Fruit fly (Drosophila melanogaster) whole organism, embryonic: ENCODE results near the gene CG32023.
A peak's percentile ranks its signal among the peaks of the same experiment; 100 is the strongest.

Experiments
- Antp ChIP-seq: fragments of 200-800 bp; sonication (Bioruptor generic); optimal IDR thresholded peaks from 3 replicates; lab custom pipeline; 2016; ENCODE audit warnings: missing biosample characterization, missing genetic modification characterization
- Atf3 ChIP-seq: fragments of 200-800 bp; sonication (Bioruptor generic); optimal IDR thresholded peaks from 3 replicates; lab custom pipeline; 2016; ENCODE audit warnings: missing biosample characterization, missing genetic modification characterization
- Blimp-1 ChIP-seq: fragments of 200-800 bp; sonication (Bioruptor generic); optimal IDR thresholded peaks from 3 replicates; lab custom pipeline; 2018; ENCODE audit warnings: missing biosample characterization, missing genetic modification characterization, mild to moderate bottlenecking, moderate library complexity, missing genetic modification reagents
- CG11247 ChIP-seq: fragments of 200-800 bp; sonication (Bioruptor generic); IDR thresholded peaks from 2 replicates; pipeline ENCODE4 v1.3.6; 2022; ENCODE audit warnings: missing biosample characterization, missing genetic modification characterization
- CG11504 ChIP-seq: fragments of 200-800 bp; sonication (Bioruptor generic); optimal IDR thresholded peaks from 3 replicates; lab custom pipeline; 2019; ENCODE audit warnings: missing biosample characterization, mild to moderate bottlenecking, missing genetic modification characterization, moderate library complexity
- CG11723 ChIP-seq: fragments of 200-800 bp; sonication (Bioruptor generic); optimal IDR thresholded peaks from 2 replicates; lab custom pipeline; 2017; ENCODE audit warnings: missing biosample characterization, mild to moderate bottlenecking, missing genetic modification characterization
- CG12659 ChIP-seq: fragments of 200-800 bp; sonication (Bioruptor generic); optimal IDR thresholded peaks from 3 replicates; lab custom pipeline; 2017; ENCODE audit warnings: mild to moderate bottlenecking, missing biosample characterization, missing genetic modification reagents, missing genetic modification characterization
- CG14667 ChIP-seq: fragments of 200-800 bp; sonication (Bioruptor generic); IDR thresholded peaks from 2 replicates; pipeline ENCODE4 v1.3.6; 2022; ENCODE audit warnings: missing biosample characterization, missing genetic modification characterization
- CG1603 ChIP-seq: fragments of 200-800 bp; sonication (Bioruptor generic); optimal IDR thresholded peaks from 2 replicates; lab custom pipeline; 2019; ENCODE audit warnings: missing biosample characterization, mild to moderate bottlenecking, missing genetic modification characterization, moderate library complexity
- CG16779 ChIP-seq: fragments of 200-800 bp; sonication (Bioruptor generic); IDR thresholded peaks from 2 replicates; pipeline ENCODE4 v1.3.6; 2022; ENCODE audit warnings: missing biosample characterization, missing genetic modification characterization
- CG17186 ChIP-seq: fragments of 200-800 bp; sonication (Bioruptor generic); optimal IDR thresholded peaks from 3 replicates; lab custom pipeline; 2017; ENCODE audit warnings: missing biosample characterization, missing genetic modification reagents, missing genetic modification characterization
- CG18764 ChIP-seq: fragments of 200-800 bp; sonication (Bioruptor generic); optimal IDR thresholded peaks from 3 replicates; lab custom pipeline; 2016; ENCODE audit warnings: missing biosample characterization, missing genetic modification characterization
- CG2678 ChIP-seq: fragments of 200-800 bp; sonication (Bioruptor generic); optimal IDR thresholded peaks from 3 replicates; lab custom pipeline; 2019; ENCODE audit warnings: missing biosample characterization, mild to moderate bottlenecking, missing genetic modification characterization, moderate library complexity
- CG30431 ChIP-seq: fragments of 200-800 bp; sonication (Bioruptor generic); optimal IDR thresholded peaks from 2 replicates; lab custom pipeline; 2017; ENCODE audit warnings: missing biosample characterization, missing genetic modification characterization
- CG31441 ChIP-seq: fragments of 200-800 bp; sonication (Bioruptor generic); IDR thresholded peaks from 2 replicates; pipeline ENCODE4 v1.3.6; 2022; ENCODE audit warnings: missing biosample characterization, missing genetic modification characterization
- CG32532 ChIP-seq: fragments of 200-800 bp; sonication (Bioruptor generic); IDR thresholded peaks from 2 replicates; pipeline ENCODE4 v1.3.6; 2022; ENCODE audit warnings: missing biosample characterization, missing genetic modification characterization
- CG34422 ChIP-seq: fragments of 200-800 bp; sonication (Bioruptor generic); IDR thresholded peaks from 3 replicates; pipeline ENCODE4 v1.3.6; 2022; ENCODE audit warnings: missing biosample characterization, missing genetic modification characterization
- CG6813 ChIP-seq: fragments of 200-800 bp; sonication (Bioruptor generic); optimal IDR thresholded peaks from 2 replicates; lab custom pipeline; 2017; ENCODE audit warnings: missing biosample characterization, missing genetic modification characterization, mild to moderate bottlenecking, moderate library complexity, missing genetic modification reagents
- CG6854 ChIP-seq: fragments of 200-800 bp; sonication (Bioruptor generic); optimal IDR thresholded peaks from 3 replicates; lab custom pipeline; 2017; ENCODE audit warnings: missing biosample characterization, mild to moderate bottlenecking, missing genetic modification characterization
- CG7372 ChIP-seq: fragments of 200-800 bp; sonication (Bioruptor generic); IDR thresholded peaks from 2 replicates; pipeline ENCODE4 v1.3.6; 2022; ENCODE audit warnings: missing biosample characterization, missing genetic modification characterization
- CG9609 ChIP-seq: fragments of 200-800 bp; sonication (Bioruptor generic); optimal IDR thresholded peaks from 3 replicates; lab custom pipeline; 2016; ENCODE audit warnings: missing biosample characterization, missing genetic modification characterization
- CG9727 ChIP-seq: fragments of 200-800 bp; sonication (Bioruptor generic); optimal IDR thresholded peaks from 3 replicates; lab custom pipeline; 2017; ENCODE audit warnings: missing biosample characterization, mild to moderate bottlenecking, missing genetic modification characterization
- CrebB ChIP-seq: fragments of 200-800 bp; sonication (Bioruptor generic); optimal IDR thresholded peaks from 3 replicates; lab custom pipeline; 2018; ENCODE audit warnings: missing biosample characterization, mild to moderate bottlenecking, missing genetic modification characterization
- Doc3 ChIP-seq: fragments of 200-800 bp; sonication (Bioruptor generic); IDR thresholded peaks from 3 replicates; pipeline ENCODE4 v1.3.6; 2022; ENCODE audit warnings: missing biosample characterization, missing genetic modification characterization; ENCODE audit not compliant: partially characterized antibody
- Gsc ChIP-seq: fragments of 200-800 bp; sonication (Bioruptor generic); IDR thresholded peaks from 2 replicates; pipeline ENCODE4 v1.3.6; 2022; ENCODE audit warnings: missing biosample characterization, missing genetic modification characterization
- Hmr ChIP-seq: fragments of 200-800 bp; sonication (Bioruptor generic); optimal IDR thresholded peaks from 3 replicates; lab custom pipeline; 2017; ENCODE audit warnings: mild to moderate bottlenecking, missing biosample characterization, missing genetic modification reagents, missing genetic modification characterization
- Hmx ChIP-seq: fragments of 200-800 bp; sonication (Bioruptor generic); optimal IDR thresholded peaks from 2 replicates; lab custom pipeline; 2016; ENCODE audit warnings: missing biosample characterization, missing genetic modification characterization
- Nf-YC ChIP-seq: fragments of 200-800 bp; optimal IDR thresholded peaks from 3 replicates; lab custom pipeline; 2019; ENCODE audit warnings: missing biosample characterization, mild to moderate bottlenecking, missing genetic modification characterization, moderate library complexity
- Oli ChIP-seq: fragments of 200-800 bp; sonication (Bioruptor generic); optimal IDR thresholded peaks from 2 replicates; lab custom pipeline; 2018; ENCODE audit warnings: missing biosample characterization, mild to moderate bottlenecking, missing genetic modification characterization, moderate library complexity
- Sox102F ChIP-seq: fragments of 200-800 bp; sonication (Bioruptor generic); optimal IDR thresholded peaks from 2 replicates; lab custom pipeline; 2018; ENCODE audit warnings: missing biosample characterization, mild to moderate bottlenecking, missing genetic modification characterization, moderate library complexity
- Sry-δ ChIP-seq: fragments of 200-800 bp; sonication (Bioruptor generic); optimal IDR thresholded peaks from 2 replicates; lab custom pipeline; 2016; ENCODE audit warnings: missing biosample characterization, missing genetic modification characterization
- crp ChIP-seq, 2 experiments: fragments of 200-800 bp; sonication (Bioruptor generic); optimal IDR thresholded peaks; 2 replicates in 1 of 2; 3 replicates in 1 of 2; lab custom pipeline; 2017; ENCODE audit warnings: missing biosample characterization in 2 of 2, missing genetic modification characterization in 2 of 2, mild to moderate bottlenecking in 1 of 2, moderate library complexity in 1 of 2
- cwo ChIP-seq: fragments of 200-800 bp; sonication (Bioruptor generic); optimal IDR thresholded peaks from 3 replicates; lab custom pipeline; 2017; ENCODE audit warnings: missing biosample characterization, missing genetic modification characterization, mild to moderate bottlenecking, moderate library complexity, missing genetic modification reagents
- emc ChIP-seq: fragments of 200-800 bp; sonication (Bioruptor generic); optimal IDR thresholded peaks from 2 replicates; lab custom pipeline; 2016; ENCODE audit warnings: missing biosample characterization, missing genetic modification characterization
- esg ChIP-seq: fragments of 200-800 bp; sonication (Bioruptor generic); conservative IDR thresholded peaks from 2 replicates; pipeline ENCODE4 v1.3.6; 2022; ENCODE audit warnings: missing biosample characterization, missing genetic modification characterization
- fd3F ChIP-seq: fragments of 200-800 bp; sonication (Bioruptor generic); optimal IDR thresholded peaks from 2 replicates; lab custom pipeline; 2018; ENCODE audit warnings: missing biosample characterization, mild to moderate bottlenecking, missing genetic modification characterization, moderate library complexity
- jing ChIP-seq: fragments of 200-800 bp; sonication (Bioruptor generic); optimal IDR thresholded peaks from 2 replicates; lab custom pipeline; 2018; ENCODE audit warnings: missing biosample characterization, mild to moderate bottlenecking, missing genetic modification characterization
- lmd ChIP-seq: fragments of 200-800 bp; sonication (Bioruptor generic); IDR thresholded peaks from 2 replicates; pipeline ENCODE4 v1.3.6; 2022; ENCODE audit warnings: missing biosample characterization, missing genetic modification characterization
- lov ChIP-seq, 2 experiments: fragments of 200-800 bp in 1 of 2; fragments of >200 bp in 1 of 2; sonication (Bioruptor generic) in 1 of 2; IDR thresholded peaks in 1 of 2; optimal IDR thresholded peaks in 1 of 2; 2 replicates in 1 of 2; 3 replicates in 1 of 2; pipeline versions ENCODE4 v1.3.6 to Lab custom; 2017 to 2022; ENCODE audit warnings: missing biosample characterization in 1 of 2, missing genetic modification characterization in 1 of 2
- pho ChIP-seq: fragments of 200-800 bp; sonication (Bioruptor generic); optimal IDR thresholded peaks from 2 replicates; lab custom pipeline; 2016; ENCODE audit warnings: missing biosample characterization, missing genetic modification characterization
- pita ChIP-seq: fragments of 200-800 bp; sonication (Bioruptor generic); optimal IDR thresholded peaks from 2 replicates; lab custom pipeline; 2017; ENCODE audit warnings: missing biosample characterization, mild to moderate bottlenecking, missing genetic modification characterization
- pum ChIP-seq: fragments of 200-800 bp; sonication (Bioruptor generic); optimal IDR thresholded peaks from 2 replicates; lab custom pipeline; 2016; ENCODE audit warnings: missing biosample characterization, missing genetic modification characterization
- ranshi ChIP-seq: fragments of 200-800 bp; sonication (Bioruptor generic); IDR thresholded peaks from 2 replicates; pipeline ENCODE4 v1.3.6; 2022; ENCODE audit warnings: missing biosample characterization, missing genetic modification characterization
- sim ChIP-seq: fragments of 200-800 bp; sonication (Bioruptor generic); IDR thresholded peaks from 2 replicates; pipeline ENCODE4 v1.3.6; 2022; ENCODE audit warnings: missing biosample characterization, missing genetic modification characterization
- slbo ChIP-seq: fragments of 200-800 bp; sonication (Bioruptor generic); IDR thresholded peaks from 2 replicates; pipeline ENCODE4 v1.3.6; 2022; ENCODE audit warnings: missing biosample characterization, missing genetic modification characterization
- sqz ChIP-seq: fragments of 200-800 bp; sonication (Bioruptor generic); optimal IDR thresholded peaks from 3 replicates; lab custom pipeline; 2018; ENCODE audit warnings: missing biosample characterization, mild to moderate bottlenecking, missing genetic modification characterization
- stc ChIP-seq: fragments of 200-800 bp; sonication (Bioruptor generic); IDR thresholded peaks from 2 replicates; pipeline ENCODE4 v1.3.6; 2022; ENCODE audit warnings: missing biosample characterization, missing genetic modification characterization
- toy ChIP-seq: fragments of 200-800 bp; sonication (Bioruptor generic); IDR thresholded peaks from 2 replicates; pipeline ENCODE4 v1.3.6; 2022; ENCODE audit warnings: missing biosample characterization, missing genetic modification characterization
- unpg ChIP-seq: fragments of 200-800 bp; sonication (Bioruptor generic); optimal IDR thresholded peaks from 3 replicates; lab custom pipeline; 2018; ENCODE audit warnings: missing biosample characterization, mild to moderate bottlenecking, missing genetic modification characterization, moderate library complexity
- zfh1 ChIP-seq: fragments of 200-800 bp; sonication (Bioruptor generic); IDR thresholded peaks from 3 replicates; pipeline ENCODE4 v1.3.6; 2022; ENCODE audit warnings: missing biosample characterization, missing genetic modification characterization

CG32023 gene

DNA sequence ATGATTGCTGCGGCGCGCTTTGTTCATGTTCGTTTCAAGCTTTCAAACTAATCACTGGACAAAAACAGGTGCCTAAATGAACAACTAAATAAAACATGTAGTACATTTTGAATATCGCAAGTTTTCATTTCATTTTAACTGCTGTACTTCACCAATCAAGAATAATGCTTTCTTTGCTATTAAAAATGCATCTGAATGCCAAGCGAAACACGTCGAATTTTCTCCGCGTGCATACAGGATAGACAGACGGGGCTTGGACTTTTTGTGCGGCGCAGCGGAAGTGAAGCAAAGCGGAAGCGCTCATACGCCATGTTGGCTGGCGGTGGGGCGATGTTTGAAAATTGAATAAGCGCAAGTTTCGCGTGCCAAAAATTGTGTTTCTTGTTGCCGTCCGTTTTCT, 49.4 kb upstream of the CG32023 start (continued):
- no peak for TF ChIP-seq CG16779 (GFP tag; lab: Robert Waterston, UW)
- TF ChIP-seq Doc3 (GFP tag; lab: Robert Waterston, UW): no peak
- TF ChIP-seq Nf-YC (tag; lab: Kevin White, UChicago): no peak
- no peak for TF ChIP-seq pum
- TF ChIP-seq Hmx: no peak
- TF ChIP-seq CG12659 (GFP tag; lab: Kevin White, UChicago): no peak
- no peak for TF ChIP-seq toy (GFP tag; lab: Robert Waterston, UW)
- TF ChIP-seq CG1603: peak; percentile 36
- 0 out of 2 replicates have a peak, but pooled peaks have one; percentile 13 for TF ChIP-seq CG31441 (GFP tag; lab: Robert Waterston, UW)
- peak; percentile 25; the same call in 1 of the 2 replicates for TF ChIP-seq ranshi (GFP tag; lab: Robert Waterston, UW)
- TF ChIP-seq lov (optimal IDR thresholded peaks at IDR 0.05; lab: Kevin White, UChicago): no peak
- no peak for TF ChIP-seq lov (GFP tag; IDR thresholded peaks at IDR 0.05; lab: Robert Waterston, UW)
- peak; percentile 20; the same call in 1 of the 3 replicates for TF ChIP-seq zfh1
- TF ChIP-seq CG11504 (tag; lab: Kevin White, UChicago): peak; percentile 15
- no peak for TF ChIP-seq CG6854 (GFP tag; lab: Kevin White, UChicago)
- TF ChIP-seq CG14667 (GFP tag; lab: Robert Waterston, UW): 0 out of 2 replicates have a peak, but pooled peaks have one; percentile 6
- no peak for TF ChIP-seq Sry-δ
- TF ChIP-seq emc: no peak
- TF ChIP-seq CG34422 (GFP tag; lab: Robert Waterston, UW): no peak
- peak; percentile 22; the same call in 1 of the 2 replicates for TF ChIP-seq slbo (GFP tag; lab: Robert Waterston, UW)
- peak; percentile 34 for TF ChIP-seq lmd (GFP tag; lab: Robert Waterston, UW)
- peak; percentile 5 for TF ChIP-seq Sox102F (GFP tag; lab: Kevin White, UChicago)
- peak; percentile 6 for TF ChIP-seq Antp (GFP tag; lab: Kevin White, UChicago)
- TF ChIP-seq CG9609 (GFP tag; lab: Kevin White, UChicago): peak; percentile 12
- no peak for TF ChIP-seq Atf3 (GFP tag; lab: Kevin White, UChicago)

DNA sequence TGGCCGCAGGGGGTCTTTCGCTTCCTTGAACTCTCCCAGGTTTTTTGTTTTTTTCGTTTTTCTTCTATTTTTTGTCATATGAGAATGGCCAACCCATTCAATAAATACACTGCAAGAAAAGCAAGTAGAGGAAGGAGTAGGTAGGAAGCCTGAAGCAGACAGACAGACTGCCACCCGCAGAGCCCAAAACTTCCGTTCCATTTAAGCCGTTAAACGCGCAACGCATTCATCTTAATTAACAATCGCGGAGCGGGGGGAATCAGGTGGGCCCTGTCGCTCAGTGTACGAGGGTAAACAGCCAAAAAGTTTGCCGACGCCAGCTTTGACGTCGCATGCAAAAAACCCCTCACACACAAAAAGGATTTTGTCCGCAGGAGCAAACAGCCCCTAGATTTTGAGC, 48.9 kb upstream of the CG32023 start:
- TF ChIP-seq Antp (GFP tag; lab: Kevin White, UChicago): peak; percentile 53
- peak; percentile 10 for TF ChIP-seq Oli (tag; lab: Kevin White, UChicago)
- TF ChIP-seq pita (GFP tag; lab: Kevin White, UChicago): no peak
- TF ChIP-seq sqz (GFP tag; lab: Kevin White, UChicago): peak; percentile 35
- TF ChIP-seq esg: 0 out of 2 replicates have a peak, but pooled peaks have one; percentile 19
- peak; percentile 31 for TF ChIP-seq cwo (GFP tag; lab: Kevin White, UChicago)
- no peak for TF ChIP-seq CG11723 (GFP tag; lab: Kevin White, UChicago)
- TF ChIP-seq pho (GFP tag; lab: Kevin White, UChicago): peak; percentile 38
- no peak for TF ChIP-seq Doc3 (GFP tag; lab: Robert Waterston, UW)
- no peak for TF ChIP-seq crp (GFP tag; optimal IDR thresholded peaks at IDR 0.05; lab: Kevin White, UChicago)
- no peak for TF ChIP-seq Gsc
- TF ChIP-seq CG9727: no peak
- no peak for TF ChIP-seq CG7372
- TF ChIP-seq stc (GFP tag; lab: Robert Waterston, UW): peak; percentile 39
- TF ChIP-seq CG11247: no peak
- TF ChIP-seq CrebB: no peak
- 0 out of 2 replicates have a peak, but pooled peaks have one; percentile 10 for TF ChIP-seq sim (GFP tag; lab: Robert Waterston, UW)
- TF ChIP-seq CG2678 (tag; lab: Kevin White, UChicago): peak; percentile 31
- TF ChIP-seq CG6813 (GFP tag; lab: Kevin White, UChicago): no peak
- peak; percentile 15 for TF ChIP-seq Hmr (GFP tag; lab: Kevin White, UChicago)
- TF ChIP-seq fd3F (GFP tag; lab: Kevin White, UChicago): no peak
- TF ChIP-seq CG18764 (GFP tag; lab: Kevin White, UChicago): no peak
- no peak for TF ChIP-seq jing (GFP tag; lab: Kevin White, UChicago)
- TF ChIP-seq Blimp-1 (GFP tag; lab: Kevin White, UChicago): no peak
- peak; percentile 63 for TF ChIP-seq CG32532 (GFP tag; lab: Robert Waterston, UW)
- no peak for TF ChIP-seq CG30431
- TF ChIP-seq CG17186 (GFP tag; lab: Kevin White, UChicago): no peak
- peak; percentile 18 for TF ChIP-seq unpg
